Fruit fly (Drosophila melanogaster) whole organism, embryonic: ENCODE measurements around the gene CG43350.
A peak's percentile ranks its signal among the peaks of the same experiment; 100 is the strongest.

ENCODE experiments used
- Atf6 ChIP-seq: fragments of 200-800 bp; sonication (Bioruptor generic); IDR thresholded peaks from 2 replicates; pipeline ENCODE4 v1.3.6; 2022; ENCODE audit warnings: missing biosample characterization, missing genetic modification characterization
- B-H2 ChIP-seq: fragments of 200-800 bp; sonication (Bioruptor generic); optimal IDR thresholded peaks from 2 replicates; lab custom pipeline; 2018; ENCODE audit warnings: missing biosample characterization, mild to moderate bottlenecking, missing genetic modification characterization
- CG10543 ChIP-seq: fragments of 200-800 bp; sonication (Bioruptor generic); optimal IDR thresholded peaks from 3 replicates; lab custom pipeline; 2017; ENCODE audit warnings: missing biosample characterization, mild to moderate bottlenecking, missing genetic modification characterization, moderate library complexity
- CG10565 ChIP-seq: fragments of 200-800 bp; sonication (Bioruptor generic); optimal IDR thresholded peaks from 3 replicates; lab custom pipeline; 2016; ENCODE audit warnings: missing biosample characterization, mild to moderate bottlenecking, missing genetic modification characterization
- CG12155 ChIP-seq: fragments of 200-800 bp; sonication (Bioruptor generic); optimal IDR thresholded peaks from 3 replicates; lab custom pipeline; 2016; ENCODE audit warnings: missing biosample characterization, missing genetic modification characterization
- CG12391 ChIP-seq: fragments of 200-800 bp; sonication (Bioruptor generic); optimal IDR thresholded peaks from 3 replicates; lab custom pipeline; 2018; ENCODE audit warnings: missing biosample characterization, mild to moderate bottlenecking, missing genetic modification characterization, moderate library complexity
- CG12769 ChIP-seq: fragments of 200-800 bp; sonication (Bioruptor generic); optimal IDR thresholded peaks from 2 replicates; lab custom pipeline; 2019; ENCODE audit warnings: missing biosample characterization, mild to moderate bottlenecking, missing genetic modification characterization, moderate library complexity
- CG13296 ChIP-seq: fragments of 200-800 bp; sonication (Bioruptor generic); optimal IDR thresholded peaks from 3 replicates; lab custom pipeline; 2018; ENCODE audit warnings: missing biosample characterization, mild to moderate bottlenecking, missing genetic modification characterization
- CG13424 ChIP-seq: fragments of 200-800 bp; sonication (Bioruptor generic); optimal IDR thresholded peaks from 2 replicates; lab custom pipeline; 2019; ENCODE audit warnings: missing biosample characterization, mild to moderate bottlenecking, missing genetic modification characterization, moderate library complexity
- CG14014 ChIP-seq: fragments of 200-800 bp; sonication (Bioruptor generic); IDR thresholded peaks from 2 replicates; pipeline ENCODE4 v1.3.6; 2022; ENCODE audit warnings: missing biosample characterization, missing genetic modification characterization
- CG1529 ChIP-seq: fragments of 200-800 bp; sonication (Bioruptor generic); optimal IDR thresholded peaks from 3 replicates; lab custom pipeline; 2018; ENCODE audit warnings: missing biosample characterization, missing genetic modification characterization
- CG15514 ChIP-seq: fragments of 200-800 bp; sonication (Bioruptor generic); optimal IDR thresholded peaks from 3 replicates; lab custom pipeline; 2017; ENCODE audit warnings: missing biosample characterization, missing genetic modification characterization, mild to moderate bottlenecking, moderate library complexity, missing genetic modification reagents
- CG16779 ChIP-seq: fragments of 200-800 bp; sonication (Bioruptor generic); IDR thresholded peaks from 2 replicates; pipeline ENCODE4 v1.3.6; 2022; ENCODE audit warnings: missing biosample characterization, missing genetic modification characterization
- CG17359 ChIP-seq: fragments of 200-800 bp; sonication (Bioruptor generic); optimal IDR thresholded peaks from 3 replicates; lab custom pipeline; 2018; ENCODE audit warnings: missing biosample characterization, mild to moderate bottlenecking, missing genetic modification characterization, moderate library complexity
- CG30020 ChIP-seq: fragments of 200-800 bp; optimal IDR thresholded peaks from 2 replicates; lab custom pipeline; 2019; ENCODE audit warnings: missing biosample characterization, mild to moderate bottlenecking, missing genetic modification characterization, moderate library complexity
- CG32532 ChIP-seq: fragments of 200-800 bp; sonication (Bioruptor generic); IDR thresholded peaks from 2 replicates; pipeline ENCODE4 v1.3.6; 2022; ENCODE audit warnings: missing biosample characterization, missing genetic modification characterization
- CG4282 ChIP-seq: fragments of 200-800 bp; sonication (Bioruptor generic); optimal IDR thresholded peaks from 2 replicates; lab custom pipeline; 2016; ENCODE audit warnings: missing biosample characterization, missing genetic modification characterization
- CG4707 ChIP-seq: fragments of 200-800 bp; sonication (Bioruptor generic); optimal IDR thresholded peaks from 2 replicates; lab custom pipeline; 2018; ENCODE audit warnings: missing biosample characterization, mild to moderate bottlenecking, missing genetic modification characterization, moderate library complexity
- CG6254 ChIP-seq: fragments of 200-800 bp; sonication (Bioruptor generic); optimal IDR thresholded peaks from 3 replicates; lab custom pipeline; 2017; ENCODE audit warnings: mild to moderate bottlenecking, missing biosample characterization, missing genetic modification reagents, missing genetic modification characterization
- CG8089 ChIP-seq: fragments of 200-800 bp; sonication (Bioruptor generic); optimal IDR thresholded peaks from 3 replicates; lab custom pipeline; 2016; ENCODE audit warnings: missing biosample characterization, missing genetic modification characterization
- CkIIα-i1 ChIP-seq: fragments of 200-800 bp; sonication (Bioruptor generic); IDR thresholded peaks from 2 replicates; pipeline ENCODE4 v1.3.6; 2022; ENCODE audit warnings: missing biosample characterization, missing genetic modification characterization
- Dll ChIP-seq: fragments of 200-800 bp; sonication (Bioruptor generic); IDR thresholded peaks from 4 replicates; pipeline ENCODE4 v1.3.6; 2022; ENCODE audit warnings: missing biosample characterization, missing genetic modification characterization; ENCODE audit not compliant: partially characterized antibody
- Ets65A ChIP-seq: fragments of 200-800 bp; sonication (Bioruptor generic); peaks from one replicate; lab custom pipeline; 2016; ENCODE audit warnings: missing biosample characterization, missing genetic modification characterization
- Hmr ChIP-seq: fragments of 200-800 bp; sonication (Bioruptor generic); optimal IDR thresholded peaks from 3 replicates; lab custom pipeline; 2017; ENCODE audit warnings: mild to moderate bottlenecking, missing biosample characterization, missing genetic modification reagents, missing genetic modification characterization
- Meics ChIP-seq: fragments of 200-800 bp; sonication (Bioruptor generic); optimal IDR thresholded peaks from 2 replicates; lab custom pipeline; 2017; ENCODE audit warnings: missing biosample characterization, mild to moderate bottlenecking, missing genetic modification characterization
- Mes4 ChIP-seq: fragments of 200-800 bp; sonication (Bioruptor generic); optimal IDR thresholded peaks from 2 replicates; lab custom pipeline; 2016; ENCODE audit warnings: missing biosample characterization, missing genetic modification characterization
- NC2β ChIP-seq: fragments of 200-800 bp; sonication (Bioruptor generic); optimal IDR thresholded peaks from 2 replicates; lab custom pipeline; 2016; ENCODE audit warnings: missing biosample characterization, missing genetic modification characterization
- Nf-YA ChIP-seq: fragments of 200-800 bp; sonication (Bioruptor generic); IDR thresholded peaks from 2 replicates; pipeline ENCODE4 v1.3.6; 2022; ENCODE audit warnings: missing biosample characterization, missing genetic modification characterization
- Optix ChIP-seq: fragments of 200-800 bp; sonication (Bioruptor generic); IDR thresholded peaks from 3 replicates; pipeline ENCODE4 v1.3.6; 2022; ENCODE audit warnings: missing biosample characterization, missing genetic modification characterization
- Sox100B ChIP-seq: fragments of 200-800 bp; sonication (Bioruptor generic); optimal IDR thresholded peaks from 3 replicates; lab custom pipeline; 2018; ENCODE audit warnings: missing biosample characterization, mild to moderate bottlenecking, missing genetic modification characterization
- Sox102F ChIP-seq: fragments of 200-800 bp; sonication (Bioruptor generic); optimal IDR thresholded peaks from 2 replicates; lab custom pipeline; 2018; ENCODE audit warnings: missing biosample characterization, mild to moderate bottlenecking, missing genetic modification characterization, moderate library complexity
- TFAM ChIP-seq: fragments of 200-800 bp; sonication (Bioruptor generic); optimal IDR thresholded peaks from 2 replicates; lab custom pipeline; 2017; ENCODE audit warnings: missing biosample characterization, missing genetic modification characterization, inconsistent platforms
- al ChIP-seq: fragments of 200-800 bp; sonication (Bioruptor generic); IDR thresholded peaks from 2 replicates; pipeline ENCODE4 v1.3.6; 2022; ENCODE audit warnings: missing biosample characterization, missing genetic modification characterization
- amos ChIP-seq: fragments of 200-800 bp; sonication (Bioruptor generic); IDR thresholded peaks from 2 replicates; pipeline ENCODE4 v1.3.6; 2022; ENCODE audit warnings: missing biosample characterization, missing genetic modification characterization; ENCODE audit not compliant: partially characterized antibody
- ara ChIP-seq: fragments of 200-800 bp; sonication (Bioruptor generic); IDR thresholded peaks from 2 replicates; pipeline ENCODE4 v1.3.6; 2022; ENCODE audit warnings: missing biosample characterization, missing genetic modification characterization
- ash1 ChIP-seq: fragments of 200-800 bp; sonication (Bioruptor generic); optimal IDR thresholded peaks from 2 replicates; lab custom pipeline; 2018; ENCODE audit warnings: missing biosample characterization, mild to moderate bottlenecking, missing genetic modification characterization
- bigmax ChIP-seq: fragments of 200-800 bp; sonication (Bioruptor generic); optimal IDR thresholded peaks from 2 replicates; lab custom pipeline; 2018; ENCODE audit warnings: missing biosample characterization, mild to moderate bottlenecking, missing genetic modification characterization
- croc ChIP-seq: fragments of 200-800 bp; sonication (Bioruptor generic); conservative IDR thresholded peaks from 3 replicates; pipeline ENCODE4 v1.3.6; 2022; ENCODE audit warnings: missing biosample characterization, missing genetic modification characterization
- crol ChIP-seq: fragments of 200-800 bp; sonication (Bioruptor generic); IDR thresholded peaks from 2 replicates; pipeline ENCODE4 v1.3.6; 2022; ENCODE audit warnings: missing biosample characterization, missing genetic modification characterization
- crp ChIP-seq, 2 experiments: fragments of 200-800 bp; sonication (Bioruptor generic); optimal IDR thresholded peaks; 2 replicates in 1 of 2; 3 replicates in 1 of 2; lab custom pipeline; 2017; ENCODE audit warnings: missing biosample characterization in 2 of 2, missing genetic modification characterization in 2 of 2, mild to moderate bottlenecking in 1 of 2, moderate library complexity in 1 of 2
- esg ChIP-seq: fragments of 200-800 bp; sonication (Bioruptor generic); conservative IDR thresholded peaks from 2 replicates; pipeline ENCODE4 v1.3.6; 2022; ENCODE audit warnings: missing biosample characterization, missing genetic modification characterization
- fd3F ChIP-seq: fragments of 200-800 bp; sonication (Bioruptor generic); optimal IDR thresholded peaks from 2 replicates; lab custom pipeline; 2018; ENCODE audit warnings: missing biosample characterization, mild to moderate bottlenecking, missing genetic modification characterization, moderate library complexity
- fru ChIP-seq: fragments of >200 bp; optimal IDR thresholded peaks from 2 replicates; lab custom pipeline; 2017
- kay ChIP-seq: fragments of 200-800 bp; sonication (Bioruptor generic); optimal IDR thresholded peaks from 2 replicates; lab custom pipeline; 2016; ENCODE audit warnings: missing biosample characterization, missing genetic modification characterization
- nerfin-1 ChIP-seq: fragments of 200-800 bp; sonication (Bioruptor generic); optimal IDR thresholded peaks from 3 replicates; lab custom pipeline; 2019; ENCODE audit warnings: missing biosample characterization, mild to moderate bottlenecking, missing genetic modification characterization, moderate library complexity
- nmo ChIP-seq: fragments of 200-800 bp; sonication (Bioruptor generic); optimal IDR thresholded peaks from 2 replicates; lab custom pipeline; 2018; ENCODE audit warnings: missing biosample characterization, mild to moderate bottlenecking, missing genetic modification characterization, moderate library complexity
- stwl ChIP-seq: fragments of 200-800 bp; sonication (Bioruptor generic); optimal IDR thresholded peaks from 3 replicates; lab custom pipeline; 2018; ENCODE audit warnings: missing biosample characterization, mild to moderate bottlenecking, missing genetic modification characterization, moderate library complexity
- sug ChIP-seq: fragments of 200-800 bp; optimal IDR thresholded peaks from 2 replicates; lab custom pipeline; 2019; ENCODE audit warnings: missing biosample characterization, mild to moderate bottlenecking, missing genetic modification characterization, moderate library complexity
- ttk ChIP-seq: fragments of 200-800 bp; sonication (Bioruptor generic); IDR thresholded peaks from 2 replicates; pipeline ENCODE4 v2.1.2; 2022; ENCODE audit warnings: missing biosample characterization, missing genetic modification characterization
- wdn ChIP-seq: fragments of 200-800 bp; sonication (Bioruptor generic); IDR thresholded peaks from 2 replicates; pipeline ENCODE4 v1.3.6; 2022; ENCODE audit warnings: missing biosample characterization, missing genetic modification characterization
- wor ChIP-seq: fragments of 200-800 bp; sonication (Bioruptor generic); IDR thresholded peaks from 2 replicates; pipeline ENCODE4 v1.3.6; 2022; ENCODE audit warnings: missing biosample characterization, missing genetic modification characterization

CG43350 gene

DNA sequence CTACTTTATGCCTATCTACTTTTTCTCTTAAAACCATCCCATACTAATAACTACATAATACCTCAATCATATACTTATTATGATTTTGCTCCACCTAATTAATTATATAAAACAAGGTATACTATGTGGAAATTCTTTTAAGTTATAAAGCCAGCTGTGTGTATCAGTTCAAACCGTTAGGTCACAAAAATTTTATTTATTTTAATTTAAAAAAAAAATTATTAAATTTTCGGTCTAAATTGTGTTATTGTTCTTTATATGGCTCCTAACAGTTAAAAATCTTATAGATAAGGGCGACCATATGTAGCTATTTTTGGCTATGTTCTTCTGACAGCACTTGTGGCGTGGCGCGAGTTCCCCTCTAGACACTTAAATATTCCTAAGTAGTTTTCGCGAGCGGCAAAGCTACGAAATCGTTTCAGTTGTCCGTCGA lies 37.9 kb downstream of the CG43350 start, which contains the start of gene Aldh (continued):
- TF ChIP-seq NC2β (GFP tag; lab: Kevin White, UChicago) (no peak), esg (no peak), amos (0 out of 2 replicates have a peak, but pooled peaks have one; percentile 13), nmo (peak; percentile 19), CG1529 (GFP tag; lab: Kevin White, UChicago) (no peak), CG12769 (tag; lab: Kevin White, UChicago) (no peak), Atf6 (GFP tag; lab: Robert Waterston, UW) (0 out of 2 replicates have a peak, but pooled peaks have one; percentile 38), Optix (GFP tag; lab: Robert Waterston, UW) (no peak), bigmax (GFP tag; lab: Kevin White, UChicago) (no peak), Nf-YA (no peak), al (GFP tag; lab: Robert Waterston, UW) (peak; percentile 48; the same call in 1 of the 2 replicates), CG8089 (no peak), CG16779 (no peak), CG10565 (GFP tag; lab: Kevin White, UChicago) (no peak), stwl (tag; lab: Kevin White, UChicago) (no peak), Hmr (peak; percentile 54), CG4282 (no peak), ara (no peak), nerfin-1 (no peak), CG15514 (GFP tag; lab: Kevin White, UChicago) (peak; percentile 33), crp (GFP tag; optimal IDR thresholded peaks at IDR 0.05; lab: Kevin White, UChicago) (no peak), B-H2 (peak; percentile 50), sug (tag; lab: Kevin White, UChicago) (peak; percentile 49), fd3F (GFP tag; lab: Kevin White, UChicago) (peak; percentile 32), wdn (GFP tag; lab: Robert Waterston, UW) (no peak), Meics (GFP tag; lab: Kevin White, UChicago) (peak; percentile 67), CG12391 (tag; lab: Kevin White, UChicago) (no peak), CG17359 (tag; lab: Kevin White, UChicago) (no peak), CkIIα-i1 (GFP tag; lab: Robert Waterston, UW) (no peak), CG6254 (GFP tag; lab: Kevin White, UChicago) (no peak), wor (no peak), Sox102F (GFP tag; lab: Kevin White, UChicago) (peak; percentile 7), CG10543 (GFP tag; lab: Kevin White, UChicago) (peak; percentile 54), CG13424 (tag; lab: Kevin White, UChicago) (peak; percentile 35), TFAM (GFP tag; lab: Kevin White, UChicago) (no peak), ash1 (GFP tag; lab: Kevin White, UChicago) (no peak), Sox100B (GFP tag; lab: Kevin White, UChicago) (peak; percentile 12), CG14014 (GFP tag; lab: Robert Waterston, UW) (no peak), CG12155 (GFP tag; lab: Kevin White, UChicago) (no peak), CG4707 (GFP tag; lab: Kevin White, UChicago) (no peak), CG30020 (no peak), fru (lab: Kevin White, UChicago) (no peak), croc (GFP tag; lab: Robert Waterston, UW) (no peak), ttk (GFP tag; lab: Robert Waterston, UW) (no peak), CG32532 (GFP tag; lab: Robert Waterston, UW) (peak; percentile 73), crol (GFP tag; lab: Robert Waterston, UW) (no peak), kay (no peak), CG13296 (GFP tag; lab: Kevin White, UChicago) (peak; percentile 40), Ets65A (GFP tag; lab: Kevin White, UChicago) (peak; percentile 57), Mes4 (GFP tag; lab: Kevin White, UChicago) (no peak), Dll (no peak)
